Comparison of ENCODE assay signal across 1 fruit fly cellular context in genomic region chr3R:15363608-15364007, dm6.
TF ChIP-seq lines count a peak whose summit lies in the region.

CG6171 (minus strand) TSS chr3R:15363857.

TF ChIP-seq in whole organism, embryonic, 481 proteins besides CTCF, POLR2A, EP300 and RAD21 (continued from another document):
- TF ChIP-seq CG10654 (GFP tag; optimal IDR thresholded peaks at IDR 0.05; lab: Kevin White, UChicago) (no peak), Gsc (GFP tag; IDR thresholded peaks at IDR 0.05; lab: Robert Waterston, UW) (no peak), CG2712 (tag; optimal IDR thresholded peaks at IDR 0.05; lab: Kevin White, UChicago) (no peak), CG6683 (GFP tag; optimal IDR thresholded peaks at IDR 0.05; lab: Kevin White, UChicago) (no peak), PHDP (tag; optimal IDR thresholded peaks at IDR 0.05; lab: Kevin White, UChicago) (no peak)
TF ChIP-seq in whole organism, embryonic: peak in this region for 49.
